Fruit fly (Drosophila melanogaster) whole organism, embryonic: ENCODE results near the gene ACXB.

ENCODE experiments used
- Awh ChIP-seq: fragments of 200-800 bp; sonication (Bioruptor generic); IDR thresholded peaks from 2 replicates; pipeline ENCODE4, ENCODE4 v1.3.6; 2022; ENCODE audit warnings: missing biosample characterization, missing genetic modification characterization
- Blimp-1 ChIP-seq: fragments of 200-800 bp; sonication (Bioruptor generic); optimal IDR thresholded peaks from 3 replicates; lab custom pipeline; 2018; ENCODE audit warnings: missing biosample characterization, missing genetic modification characterization, mild to moderate bottlenecking, moderate library complexity, missing genetic modification reagents
- CG11696 ChIP-seq: fragments of 200-800 bp; sonication (Bioruptor generic); IDR thresholded peaks from 2 replicates; pipeline ENCODE4 v1.3.6; 2022; ENCODE audit warnings: missing biosample characterization, missing genetic modification characterization
- CG14710 ChIP-seq: fragments of 200-800 bp; sonication (Bioruptor generic); optimal IDR thresholded peaks from 3 replicates; lab custom pipeline; 2019; ENCODE audit warnings: missing biosample characterization, mild to moderate bottlenecking, missing genetic modification characterization, moderate library complexity
- CG15696 ChIP-seq: fragments of 200-800 bp; sonication (Bioruptor generic); optimal IDR thresholded peaks from 2 replicates; lab custom pipeline; 2019; ENCODE audit warnings: missing biosample characterization, mild to moderate bottlenecking, missing genetic modification characterization, moderate library complexity
- CG16815 ChIP-seq: fragments of 200-800 bp; sonication (Bioruptor generic); optimal IDR thresholded peaks from 3 replicates; lab custom pipeline; 2017; ENCODE audit warnings: missing biosample characterization, mild to moderate bottlenecking, missing genetic modification characterization
- CG17385 ChIP-seq: fragments of 200-800 bp; sonication (Bioruptor generic); optimal IDR thresholded peaks from 3 replicates; lab custom pipeline; 2018; ENCODE audit warnings: missing biosample characterization, mild to moderate bottlenecking, missing genetic modification characterization
- CG2199 ChIP-seq: fragments of 200-800 bp; sonication (Bioruptor generic); IDR thresholded peaks from 3 replicates; pipeline ENCODE4 v1.3.6; 2022; ENCODE audit warnings: missing biosample characterization, missing genetic modification characterization
- CG2712 ChIP-seq: fragments of 200-800 bp; optimal IDR thresholded peaks from 3 replicates; lab custom pipeline; 2019; ENCODE audit warnings: missing biosample characterization, mild to moderate bottlenecking, missing genetic modification characterization, moderate library complexity
- CG33557 ChIP-seq: fragments of 200-800 bp; sonication (Bioruptor generic); optimal IDR thresholded peaks from 2 replicates; lab custom pipeline; 2019; ENCODE audit warnings: missing biosample characterization, mild to moderate bottlenecking, missing genetic modification characterization, moderate library complexity
- CG4730 ChIP-seq: fragments of 200-800 bp; sonication (Bioruptor generic); IDR thresholded peaks from 2 replicates; pipeline ENCODE4 v1.3.6; 2022; ENCODE audit warnings: missing biosample characterization, missing genetic modification characterization
- CG4820 ChIP-seq: fragments of 200-800 bp; sonication (Bioruptor generic); optimal IDR thresholded peaks from 3 replicates; lab custom pipeline; 2016; ENCODE audit warnings: missing biosample characterization, missing genetic modification characterization
- CG6791 ChIP-seq: fragments of 200-800 bp; sonication (Bioruptor generic); IDR thresholded peaks from 3 replicates; pipeline ENCODE4 v1.3.6; 2022; ENCODE audit warnings: missing biosample characterization, missing genetic modification characterization; ENCODE audit not compliant: partially characterized antibody
- CG7372 ChIP-seq: fragments of 200-800 bp; sonication (Bioruptor generic); IDR thresholded peaks from 2 replicates; pipeline ENCODE4 v1.3.6; 2022; ENCODE audit warnings: missing biosample characterization, missing genetic modification characterization
- CG7987 ChIP-seq: fragments of 200-800 bp; sonication (Bioruptor generic); optimal IDR thresholded peaks from 2 replicates; lab custom pipeline; 2018; ENCODE audit warnings: missing biosample characterization, mild to moderate bottlenecking, missing genetic modification characterization, moderate library complexity
- CG8089 ChIP-seq: fragments of 200-800 bp; sonication (Bioruptor generic); optimal IDR thresholded peaks from 3 replicates; lab custom pipeline; 2016; ENCODE audit warnings: missing biosample characterization, missing genetic modification characterization
- CG8944 ChIP-seq: fragments of 200-800 bp; sonication (Bioruptor generic); optimal IDR thresholded peaks from 3 replicates; lab custom pipeline; 2016; ENCODE audit warnings: missing biosample characterization, missing genetic modification characterization
- CTCF ChIP-seq: fragments of 200-800 bp; sonication (Bioruptor generic); optimal IDR thresholded peaks from 2 replicates; lab custom pipeline; 2017; ENCODE audit warnings: missing biosample characterization, mild to moderate bottlenecking, missing genetic modification characterization, moderate library complexity
- Drgx ChIP-seq: fragments of 200-800 bp; sonication (Bioruptor generic); IDR thresholded peaks from 2 replicates; pipeline ENCODE4 v1.3.6; 2022; ENCODE audit warnings: missing biosample characterization, missing genetic modification characterization
- ERR ChIP-seq: fragments of 200-800 bp; sonication (Bioruptor generic); optimal IDR thresholded peaks from 2 replicates; lab custom pipeline; 2016; ENCODE audit warnings: missing biosample characterization, missing genetic modification characterization
- Eip74EF ChIP-seq, 2 experiments: fragments of 200-800 bp in 1 of 2; fragments of >200 bp in 1 of 2; sonication (Bioruptor generic) in 1 of 2; optimal IDR thresholded peaks; 2 replicates each; lab custom pipeline; 2017 to 2019; ENCODE audit warnings: missing biosample characterization in 2 of 2, missing genetic modification characterization in 2 of 2, mild to moderate bottlenecking in 1 of 2, moderate library complexity in 1 of 2
- HLH3B ChIP-seq: fragments of 200-800 bp; sonication (Bioruptor generic); IDR thresholded peaks from 2 replicates; pipeline ENCODE4 v1.3.6; 2022; ENCODE audit warnings: missing biosample characterization, missing genetic modification characterization
- HLH54F ChIP-seq: fragments of 200-800 bp; sonication (Bioruptor generic); optimal IDR thresholded peaks from 3 replicates; lab custom pipeline; 2016; ENCODE audit warnings: missing biosample characterization, missing genetic modification characterization
- Hmr ChIP-seq: fragments of 200-800 bp; sonication (Bioruptor generic); optimal IDR thresholded peaks from 3 replicates; lab custom pipeline; 2017; ENCODE audit warnings: mild to moderate bottlenecking, missing biosample characterization, missing genetic modification reagents, missing genetic modification characterization
- Hmx ChIP-seq: fragments of 200-800 bp; sonication (Bioruptor generic); optimal IDR thresholded peaks from 2 replicates; lab custom pipeline; 2016; ENCODE audit warnings: missing biosample characterization, missing genetic modification characterization
- Hr51 ChIP-seq, 2 experiments: fragments of 200-800 bp; sonication (Bioruptor generic); optimal IDR thresholded peaks; 2 replicates in 1 of 2; 3 replicates in 1 of 2; lab custom pipeline; 2016 to 2018; ENCODE audit warnings: missing biosample characterization in 2 of 2, missing genetic modification characterization in 2 of 2, mild to moderate bottlenecking in 1 of 2, moderate library complexity in 1 of 2
- Med ChIP-seq: fragments of 200-800 bp; sonication (Bioruptor generic); peaks from one replicate; lab custom pipeline; 2016; ENCODE audit warnings: missing biosample characterization, missing genetic modification characterization, mild to moderate bottlenecking, inconsistent platforms, moderate library complexity
- NFAT ChIP-seq: fragments of 200-800 bp; sonication (Bioruptor generic); IDR thresholded peaks from 2 replicates; pipeline ENCODE4 v1.3.6; 2022; ENCODE audit warnings: missing biosample characterization, missing genetic modification characterization
- Nf-YB ChIP-seq: fragments of 200-800 bp; sonication (Bioruptor generic); optimal IDR thresholded peaks from 3 replicates; lab custom pipeline; 2019; ENCODE audit warnings: missing biosample characterization, mild to moderate bottlenecking, missing genetic modification characterization, moderate library complexity
- Oaz ChIP-seq: fragments of 200-800 bp; sonication (Bioruptor generic); IDR thresholded peaks from 2 replicates; pipeline ENCODE4 v1.3.6; 2022; ENCODE audit warnings: missing biosample characterization, missing genetic modification characterization
- Sox102F ChIP-seq: fragments of 200-800 bp; sonication (Bioruptor generic); optimal IDR thresholded peaks from 2 replicates; lab custom pipeline; 2018; ENCODE audit warnings: missing biosample characterization, mild to moderate bottlenecking, missing genetic modification characterization, moderate library complexity
- Stat92E ChIP-seq, 3 experiments: fragments of >200 bp in 2 of 3; fragments of 200-800 bp in 1 of 3; sonication (Bioruptor generic) in 1 of 3; optimal IDR thresholded peaks; 2 replicates each; lab custom pipeline; 2017 to 2019; ENCODE audit warnings: missing biosample characterization in 3 of 3, missing genetic modification characterization in 3 of 3, mild to moderate bottlenecking in 1 of 3, moderate library complexity in 1 of 3
- ab ChIP-seq: fragments of 200-800 bp; sonication (Bioruptor generic); optimal IDR thresholded peaks from 2 replicates; lab custom pipeline; 2016; ENCODE audit warnings: missing biosample characterization, missing genetic modification characterization
- bab2 ChIP-seq: fragments of 200-800 bp; sonication (Bioruptor generic); optimal IDR thresholded peaks from 2 replicates; lab custom pipeline; 2016; ENCODE audit warnings: missing biosample characterization, missing genetic modification characterization
- cas ChIP-seq: fragments of 200-800 bp; sonication (Bioruptor generic); IDR thresholded peaks from 2 replicates; pipeline ENCODE4 v1.3.6; 2022; ENCODE audit warnings: missing biosample characterization, missing genetic modification characterization
- cato ChIP-seq: fragments of 200-800 bp; sonication (Bioruptor generic); optimal IDR thresholded peaks from 2 replicates; lab custom pipeline; 2016; ENCODE audit warnings: missing biosample characterization, missing genetic modification characterization, borderline replicate concordance
- chif ChIP-seq, 2 experiments: fragments of 200-800 bp; sonication (Bioruptor generic); optimal IDR thresholded peaks; 3 replicates each; lab custom pipeline; 2016; ENCODE audit warnings: missing biosample characterization in 2 of 2, missing genetic modification characterization in 2 of 2
- croc ChIP-seq: fragments of 200-800 bp; sonication (Bioruptor generic); conservative IDR thresholded peaks from 3 replicates; pipeline ENCODE4 v1.3.6; 2022; ENCODE audit warnings: missing biosample characterization, missing genetic modification characterization
- fd64A ChIP-seq: fragments of 200-800 bp; sonication (Bioruptor generic); optimal IDR thresholded peaks from 3 replicates; lab custom pipeline; 2018; ENCODE audit warnings: missing biosample characterization, mild to moderate bottlenecking, missing genetic modification characterization
- fd96Cb ChIP-seq: fragments of 200-800 bp; sonication (Bioruptor generic); optimal IDR thresholded peaks from 2 replicates; lab custom pipeline; 2018; ENCODE audit warnings: missing biosample characterization, mild to moderate bottlenecking, missing genetic modification characterization, moderate library complexity
- fu2 ChIP-seq: fragments of 200-800 bp; sonication (Bioruptor generic); optimal IDR thresholded peaks from 2 replicates; lab custom pipeline; 2016; ENCODE audit warnings: missing biosample characterization, missing genetic modification characterization
- gcm ChIP-seq: fragments of 200-800 bp; sonication (Bioruptor generic); optimal IDR thresholded peaks from 2 replicates; lab custom pipeline; 2019; ENCODE audit warnings: missing biosample characterization, mild to moderate bottlenecking, missing genetic modification characterization, moderate library complexity
- hbn ChIP-seq: fragments of 200-800 bp; sonication (Bioruptor generic); IDR thresholded peaks from 2 replicates; pipeline ENCODE4 v1.3.6; 2022; ENCODE audit warnings: missing biosample characterization, missing genetic modification characterization; ENCODE audit not compliant: partially characterized antibody
- ken ChIP-seq: fragments of 200-800 bp; sonication (Bioruptor generic); IDR thresholded peaks from 3 replicates; pipeline ENCODE4 v1.3.6; 2022; ENCODE audit warnings: missing biosample characterization, missing genetic modification characterization
- lola ChIP-seq, 3 experiments: fragments of >200 bp in 2 of 3; fragments of 200-800 bp in 1 of 3; sonication (Bioruptor generic) in 1 of 3; optimal IDR thresholded peaks; 2 replicates each; lab custom pipeline; 2017 to 2019; ENCODE audit warnings: missing biosample characterization in 3 of 3, missing genetic modification characterization in 3 of 3, mild to moderate bottlenecking in 1 of 3, moderate library complexity in 1 of 3
- luna ChIP-seq: fragments of 200-800 bp; sonication (Bioruptor generic); optimal IDR thresholded peaks from 2 replicates; lab custom pipeline; 2016; ENCODE audit warnings: missing biosample characterization, missing genetic modification characterization
- maf-S ChIP-seq: fragments of 200-800 bp; sonication (Bioruptor generic); optimal IDR thresholded peaks from 2 replicates; lab custom pipeline; 2016; ENCODE audit warnings: missing biosample characterization, missing genetic modification characterization
- pb ChIP-seq: fragments of 200-800 bp; sonication (Bioruptor generic); optimal IDR thresholded peaks from 3 replicates; lab custom pipeline; 2016; ENCODE audit warnings: missing biosample characterization, missing genetic modification characterization
- row ChIP-seq: fragments of 200-800 bp; sonication (Bioruptor generic); IDR thresholded peaks from 3 replicates; pipeline ENCODE4 v1.3.6; 2022; ENCODE audit warnings: missing biosample characterization, missing genetic modification characterization
- sens ChIP-seq: fragments of 200-800 bp; sonication (Bioruptor generic); peaks from one replicate; lab custom pipeline; 2016; ENCODE audit warnings: missing biosample characterization, missing genetic modification characterization
- toy ChIP-seq: fragments of 200-800 bp; sonication (Bioruptor generic); IDR thresholded peaks from 2 replicates; pipeline ENCODE4 v1.3.6; 2022; ENCODE audit warnings: missing biosample characterization, missing genetic modification characterization
- trem ChIP-seq: fragments of 200-800 bp; optimal IDR thresholded peaks from 3 replicates; lab custom pipeline; 2019; ENCODE audit warnings: missing biosample characterization, mild to moderate bottlenecking, missing genetic modification characterization, moderate library complexity

ACXB gene

DNA sequence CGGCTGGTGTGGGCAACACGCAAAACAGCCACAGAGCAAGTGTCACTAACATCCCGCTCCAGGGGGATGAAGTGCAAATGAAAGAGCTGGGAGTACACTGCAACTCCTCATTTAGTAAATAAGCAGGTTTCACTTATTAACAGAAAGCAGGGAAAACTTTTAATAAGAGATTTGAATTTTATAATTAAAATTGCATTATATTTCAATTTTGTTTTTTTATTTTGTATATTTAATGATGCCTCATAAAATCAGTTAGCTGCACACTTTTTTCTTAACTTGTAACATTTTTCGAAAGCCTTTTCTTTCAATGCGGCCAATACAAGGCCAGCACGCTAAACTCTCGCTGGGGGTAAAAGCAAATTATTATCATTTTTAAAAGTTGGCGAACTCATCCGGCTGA is 49.1 kb upstream of the ACXB start (continued):
- TF ChIP-seq Hmx = no peak
- no peak for TF ChIP-seq cato (GFP tag; lab: Kevin White, UChicago)
- TF ChIP-seq CG8944 (GFP tag; lab: Kevin White, UChicago) = no peak
- TF ChIP-seq ERR (GFP tag; lab: Kevin White, UChicago) = no peak
- no peak for TF ChIP-seq croc (GFP tag; lab: Robert Waterston, UW)
- TF ChIP-seq ken (GFP tag; lab: Robert Waterston, UW) = no peak
- TF ChIP-seq Eip74EF (GFP tag; optimal IDR thresholded peaks at IDR 0.05; lab: Kevin White, UChicago) = no peak
- TF ChIP-seq bab2 = no peak
- TF ChIP-seq toy = no peak
- TF ChIP-seq Awh (GFP tag; lab: Robert Waterston, UW) = no peak
- no peak for TF ChIP-seq CTCF (GFP tag; lab: Kevin White, UChicago)
- peak; percentile 10 for TF ChIP-seq Sox102F (GFP tag; lab: Kevin White, UChicago)
- no peak for TF ChIP-seq Drgx
- TF ChIP-seq Nf-YB (GFP tag; lab: Kevin White, UChicago) = no peak
- TF ChIP-seq CG14710 = peak; percentile 20
- no peak for TF ChIP-seq pb (GFP tag; lab: Kevin White, UChicago)
- TF ChIP-seq CG11696 = no peak
- no peak for TF ChIP-seq CG6791 (GFP tag; lab: Robert Waterston, UW)
- peak; percentile 34 for TF ChIP-seq CG2712 (tag; lab: Kevin White, UChicago)
- no peak for TF ChIP-seq chif (GFP tag; optimal IDR thresholded peaks at IDR 0.05; lab: Kevin White, UChicago)
- TF ChIP-seq CG33557 (GFP tag; lab: Kevin White, UChicago) = no peak
- TF ChIP-seq Hmr (GFP tag; lab: Kevin White, UChicago) = no peak
- TF ChIP-seq CG7987 = no peak
- TF ChIP-seq Oaz (GFP tag; lab: Robert Waterston, UW) = no peak
- TF ChIP-seq fu2 (GFP tag; lab: Kevin White, UChicago) = no peak
- TF ChIP-seq fd64A (GFP tag; lab: Kevin White, UChicago) = no peak
- TF ChIP-seq Stat92E (GFP tag; optimal IDR thresholded peaks at IDR 0.05; lab: Kevin White, UChicago) = no peak
- TF ChIP-seq CG16815 (GFP tag; lab: Kevin White, UChicago) = no peak
- TF ChIP-seq HLH3B (GFP tag; lab: Robert Waterston, UW) = 0 out of 2 replicates have a peak, but pooled peaks have one; percentile 24
- no peak for TF ChIP-seq CG7372 (GFP tag; lab: Robert Waterston, UW)
- peak in 1 of 2 experiments; percentile 41 for TF ChIP-seq Hr51 (GFP tag; optimal IDR thresholded peaks at IDR 0.05; lab: Kevin White, UChicago)
- TF ChIP-seq CG2199 = no peak
- no peak for TF ChIP-seq trem (tag; lab: Kevin White, UChicago)
- TF ChIP-seq lola (GFP tag; optimal IDR thresholded peaks at IDR 0.05; lab: Kevin White, UChicago) = peak in 1 of 3 experiments; percentile 21
- peak; percentile 52; the same call in 1 of the 3 replicates for TF ChIP-seq row (GFP tag; lab: Robert Waterston, UW)
- TF ChIP-seq luna = no peak
- no peak for TF ChIP-seq cas (GFP tag; lab: Robert Waterston, UW)
- peak; percentile 10 for TF ChIP-seq CG4820 (GFP tag; lab: Kevin White, UChicago)
- TF ChIP-seq CG4730 (GFP tag; lab: Robert Waterston, UW) = no peak
- TF ChIP-seq NFAT (GFP tag; lab: Robert Waterston, UW) = no peak
- peak; percentile 42 for TF ChIP-seq Blimp-1 (GFP tag; lab: Kevin White, UChicago)
- peak; percentile 1 for TF ChIP-seq CG17385
- TF ChIP-seq maf-S = no peak
- peak; percentile 68 for TF ChIP-seq sens
- TF ChIP-seq HLH54F (GFP tag; lab: Kevin White, UChicago) = no peak
- no peak for TF ChIP-seq CG8089 (GFP tag; lab: Kevin White, UChicago)
- TF ChIP-seq CG15696 = no peak
- no peak for TF ChIP-seq gcm (GFP tag; lab: Kevin White, UChicago)
- no peak for TF ChIP-seq hbn (GFP tag; lab: Robert Waterston, UW)
- TF ChIP-seq Med (GFP tag; lab: Kevin White, UChicago) = no peak
- TF ChIP-seq fd96Cb = no peak
- TF ChIP-seq ab (GFP tag; lab: Kevin White, UChicago) = no peak
